Fruit fly (Drosophila melanogaster) whole organism: ENCODE results near the gene CG31145.

Experiments used
- CG8478 ChIP-seq: fragments of >200 bp; optimal IDR thresholded peaks from 2 replicates; lab custom pipeline; 2018; ENCODE audit warnings: inconsistent platforms
- Dll ChIP-seq: fragments of >200 bp; optimal IDR thresholded peaks from 2 replicates; lab custom pipeline; 2017
- EcR ChIP-seq, 2 experiments: fragments of >200 bp; optimal IDR thresholded peaks; 2 replicates each; lab custom pipeline; 2017; ENCODE audit warnings: missing biosample characterization in 2 of 2, missing genetic modification characterization in 2 of 2, missing genetic modification reagents in 2 of 2
- pan ChIP-seq: fragments of >200 bp; optimal IDR thresholded peaks from 2 replicates; lab custom pipeline; 2017
- psq ChIP-seq: fragments of >200 bp; optimal IDR thresholded peaks from 2 replicates; lab custom pipeline; 2017
- usp ChIP-seq: fragments of >200 bp; optimal IDR thresholded peaks from 2 replicates; lab custom pipeline; 2017; ENCODE audit warnings: missing biosample characterization, missing genetic modification characterization, mixed read lengths

Gene CG31145

DNA sequence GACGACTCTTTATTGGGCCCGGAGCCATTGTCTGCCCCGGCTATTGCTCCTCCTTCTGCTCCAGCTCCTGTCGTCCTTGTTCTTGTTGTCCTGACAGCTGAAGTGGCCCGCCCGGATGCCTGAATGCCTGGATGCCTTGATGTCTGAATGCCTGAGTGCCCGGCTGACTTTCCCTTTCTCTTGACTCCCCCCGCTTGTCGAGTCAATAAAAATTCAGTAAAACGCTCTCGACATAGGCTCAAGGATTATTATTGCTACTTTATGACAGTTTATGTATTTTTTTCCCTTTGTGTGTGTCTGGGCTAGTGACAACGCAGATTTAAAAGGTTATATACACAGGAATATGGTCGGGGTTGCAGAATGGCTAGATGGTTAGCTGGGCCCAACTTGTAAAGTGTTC is 19.6 kb downstream of the CG31145 start:
- TF ChIP-seq pan (lab: Kevin White, UChicago) (no peak), EcR (GFP tag; optimal IDR thresholded peaks at IDR 0.05; lab: Kevin White, UChicago) (no peak)

- TF ChIP-seq pan (lab: Kevin White, UChicago) (no peak), usp (no peak), psq (lab: Kevin White, UChicago) (no peak), EcR (GFP tag; optimal IDR thresholded peaks at IDR 0.05; lab: Kevin White, UChicago) (no peak), CG8478 (lab: Kevin White, UChicago) (no peak), Dll (lab: Kevin White, UChicago) (no peak)
These were observed 23.3 kb downstream of the CG31145 start for dm6 chr3R:23646183-23646582.

DNA sequence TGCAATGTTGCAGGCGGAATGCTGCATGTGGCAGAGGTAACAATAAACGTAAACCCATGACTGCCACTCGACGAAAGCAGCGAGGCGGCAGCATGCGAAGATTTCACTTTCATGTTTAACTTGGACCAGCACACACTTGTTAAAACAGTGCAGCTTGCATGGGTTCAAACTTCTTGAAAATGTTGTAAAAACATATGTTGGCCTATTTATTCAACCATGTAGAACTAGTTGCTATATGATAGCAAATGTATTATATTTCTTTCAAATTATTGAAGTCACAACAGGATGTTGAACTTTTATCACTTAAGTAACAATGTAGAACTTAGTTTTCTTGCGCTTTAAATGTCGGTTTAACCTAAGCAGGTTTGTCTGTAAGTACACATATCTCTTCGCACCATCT is 26.6 kb downstream of the CG31145 start:
- TF ChIP-seq CG8478 (lab: Kevin White, UChicago) (no peak), pan (lab: Kevin White, UChicago) (no peak), psq (lab: Kevin White, UChicago) (no peak), Dll (lab: Kevin White, UChicago) (no peak)

DNA sequence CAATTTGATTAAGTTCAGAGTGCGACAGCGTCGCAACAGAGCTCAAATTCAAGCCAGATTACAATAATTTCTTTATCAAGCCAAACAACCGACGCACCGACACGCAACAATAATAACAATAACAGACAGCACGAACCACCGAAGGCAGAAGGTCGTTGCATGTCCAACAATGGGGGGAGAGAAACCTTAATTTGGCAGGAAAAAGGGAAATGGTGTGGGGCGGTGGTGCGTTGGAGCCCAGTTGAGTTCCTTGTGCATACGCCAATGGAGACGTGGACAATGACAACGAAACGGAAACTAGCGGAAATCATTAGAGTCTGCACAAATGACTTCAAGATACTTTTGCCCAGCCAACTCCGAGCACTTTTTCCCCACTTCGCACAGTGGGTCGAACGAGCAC is 29.9 kb downstream of the CG31145 start:
- no peak for TF ChIP-seq pan (lab: Kevin White, UChicago)
- TF ChIP-seq usp = no peak
- TF ChIP-seq CG8478 (lab: Kevin White, UChicago) = no peak

- TF ChIP-seq EcR (GFP tag; optimal IDR thresholded peaks at IDR 0.05; lab: Kevin White, UChicago) = no peak
- no peak for TF ChIP-seq psq (lab: Kevin White, UChicago)
- TF ChIP-seq pan (lab: Kevin White, UChicago) = no peak
- TF ChIP-seq Dll (lab: Kevin White, UChicago) = no peak
- no peak for TF ChIP-seq CG8478 (lab: Kevin White, UChicago)
- TF ChIP-seq usp = no peak
These were observed 31.1 kb downstream of the CG31145 start for dm6 chr3R:23638351-23638750.

dm6 chr3R:23637277-23637676 is 32.2 kb downstream of the CG31145 start:
- TF ChIP-seq Dll (lab: Kevin White, UChicago) (no peak), usp (no peak), EcR (GFP tag; optimal IDR thresholded peaks at IDR 0.05; lab: Kevin White, UChicago) (no peak), CG8478 (lab: Kevin White, UChicago) (no peak), psq (lab: Kevin White, UChicago) (no peak), pan (lab: Kevin White, UChicago) (no peak)

DNA sequence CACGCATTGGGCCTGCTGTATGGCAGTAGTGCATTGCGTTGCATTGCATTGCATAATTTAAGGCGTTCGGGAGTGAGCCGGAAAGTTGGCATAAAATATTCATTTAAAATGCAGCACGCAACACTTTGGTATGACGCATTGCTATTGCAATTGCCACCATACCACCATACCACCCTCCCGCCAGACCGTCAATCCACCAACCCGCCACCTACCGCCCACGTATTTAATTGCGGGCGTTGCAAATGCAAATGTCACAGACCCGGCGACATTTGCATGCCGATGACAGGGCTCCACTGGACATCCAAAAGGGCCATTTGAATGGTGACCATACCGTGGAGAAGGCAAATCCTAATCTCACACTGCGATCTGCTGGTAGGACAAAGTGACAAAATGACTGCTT is 34.7 kb downstream of the CG31145 start:
- TF ChIP-seq Dll (lab: Kevin White, UChicago) = no peak
- no peak for TF ChIP-seq psq (lab: Kevin White, UChicago)
- TF ChIP-seq usp = no peak
- no peak for TF ChIP-seq CG8478 (lab: Kevin White, UChicago)
- no peak for TF ChIP-seq pan (lab: Kevin White, UChicago)
- TF ChIP-seq EcR (GFP tag; optimal IDR thresholded peaks at IDR 0.05; lab: Kevin White, UChicago) = no peak

DNA sequence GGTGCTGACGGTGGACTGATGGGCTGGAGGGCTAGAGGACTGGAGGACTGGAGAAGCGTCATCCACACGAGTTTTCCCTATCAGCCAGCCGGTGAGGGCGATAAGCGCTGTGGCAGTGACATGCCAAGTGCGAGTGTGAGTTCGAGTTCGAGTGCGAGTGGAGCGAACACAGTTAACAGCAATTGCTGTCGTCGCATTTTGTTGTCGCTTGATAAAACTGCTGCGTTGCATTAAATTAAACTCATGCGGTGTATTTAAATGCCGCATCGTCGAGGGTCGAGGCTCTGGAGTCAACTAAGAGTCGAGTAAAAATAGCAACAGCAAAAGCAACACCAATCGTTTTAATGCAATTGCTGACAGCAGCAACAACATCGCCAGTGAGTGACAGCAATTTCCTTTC is 39.9 kb downstream of the CG31145 start:
- no peak for TF ChIP-seq psq (lab: Kevin White, UChicago)
- no peak for TF ChIP-seq pan (lab: Kevin White, UChicago)
- TF ChIP-seq CG8478 (lab: Kevin White, UChicago) = no peak
- TF ChIP-seq EcR (GFP tag; optimal IDR thresholded peaks at IDR 0.05; lab: Kevin White, UChicago) = no peak
- TF ChIP-seq usp = no peak
- no peak for TF ChIP-seq Dll (lab: Kevin White, UChicago)

DNA sequence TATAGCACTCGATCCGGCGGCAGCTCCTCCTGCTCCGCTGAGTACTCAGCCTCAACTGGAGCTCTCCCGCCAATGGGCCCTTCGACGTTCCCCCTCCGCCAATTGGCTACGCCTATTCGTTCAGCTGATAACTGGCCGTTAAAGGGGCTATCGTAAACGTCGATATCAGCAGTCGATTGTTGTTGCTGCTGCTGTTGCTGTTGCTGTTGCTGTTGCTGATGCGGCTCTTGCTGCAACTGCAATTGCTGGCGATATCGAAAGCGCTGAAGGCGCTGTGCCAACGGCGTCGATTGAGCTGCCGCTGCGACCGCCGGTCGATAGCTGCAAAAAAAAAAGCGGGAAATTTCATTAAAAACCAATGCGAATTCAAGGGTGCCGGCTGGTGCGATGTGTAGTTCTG is 42.3 kb downstream of the CG31145 start:
- no peak for TF ChIP-seq CG8478 (lab: Kevin White, UChicago)
- no peak for TF ChIP-seq EcR (GFP tag; optimal IDR thresholded peaks at IDR 0.05; lab: Kevin White, UChicago)
- TF ChIP-seq usp = no peak

dm6 chr3R:23622961-23623360 is 46.5 kb downstream of the CG31145 start:
- TF ChIP-seq Dll (lab: Kevin White, UChicago) (no peak), usp (no peak), EcR (GFP tag; optimal IDR thresholded peaks at IDR 0.05; lab: Kevin White, UChicago) (no peak), pan (lab: Kevin White, UChicago) (no peak), CG8478 (lab: Kevin White, UChicago) (no peak), psq (lab: Kevin White, UChicago) (no peak)

dm6 chr3R:23612121-23612520 is 57.3 kb downstream of the CG31145 start:
- TF ChIP-seq usp (no peak), CG8478 (lab: Kevin White, UChicago) (no peak), psq (lab: Kevin White, UChicago) (no peak), EcR (GFP tag; optimal IDR thresholded peaks at IDR 0.05; lab: Kevin White, UChicago) (no peak), pan (lab: Kevin White, UChicago) (no peak)

- no peak for TF ChIP-seq EcR (GFP tag; optimal IDR thresholded peaks at IDR 0.05; lab: Kevin White, UChicago)
These were observed 64.1 kb downstream of the CG31145 start, which contains the start of gene CG10184 for dm6 chr3R:23605315-23605881. Gene CG10184 (minus strand): TSS chr3R:23605495.

dm6 chr3R:23601346-23601817 is 68.1 kb downstream of the CG31145 start:
- TF ChIP-seq pan (lab: Kevin White, UChicago) (no peak), psq (lab: Kevin White, UChicago) (no peak), EcR (GFP tag; optimal IDR thresholded peaks at IDR 0.05; lab: Kevin White, UChicago) (peak; percentile 74 to 76), usp (no peak), CG8478 (lab: Kevin White, UChicago) (peak; percentile 13), Dll (lab: Kevin White, UChicago) (no peak)
